Worm (Caenorhabditis elegans): Measurements from ENCODE around the gene W02B12.11.

The W02B12.11 gene

ce11 chrII:11464427-11464944 lies 9.2 kb upstream of the W02B12.11 start, which contains the start of the genes aars-1 and rga-1:
aars-1 (minus strand) TSS chrII:11464497.
rga-1 (plus strand) TSS chrII:11464894.
- TF ChIP-seq atf-7 (tag; optimal IDR thresholded peaks at IDR 0.05) (peak; percentile 41), Y95B8A.8 (GFP tag; IDR thresholded peaks at IDR 0.05) (no peak), cebp-1 (GFP tag; IDR thresholded peaks at IDR 0.05) (no peak), cebp-1 (tag; optimal IDR thresholded peaks at IDR 0.05) (peak; percentile 59), fkh-3 (tag; optimal IDR thresholded peaks at IDR 0.05) (no peak), snpc-4 (GFP tag; optimal IDR thresholded peaks at IDR 0.05) (no peak), snpc-4 (tag; optimal IDR thresholded peaks at IDR 0.05) (peak in 3 of 4 experiments; percentile 18 to 39 (median 38)), ceh-58 (GFP tag; IDR thresholded peaks at IDR 0.05) (no peak), lin-54 (GFP tag; optimal IDR thresholded peaks at IDR 0.05) (peak; percentile 2), dox-1 (GFP tag; IDR thresholded peaks at IDR 0.05) (peak; percentile 86), mcd-1 (GFP tag; IDR thresholded peaks at IDR 0.05) (0 out of 2 replicates have a peak, but pooled peaks have one; percentile 48), ztf-25 (GFP tag; IDR thresholded peaks at IDR 0.05) (no peak), attf-5 (GFP tag; optimal IDR thresholded peaks at IDR 0.05) (peak; percentile 80), K12H6.12 (tag; optimal IDR thresholded peaks at IDR 0.05) (peak; percentile 4), ztf-22 (GFP tag; optimal IDR thresholded peaks at IDR 0.05) (peak; percentile 39), nfyb-1 (GFP tag; IDR thresholded peaks at IDR 0.05) (peak; percentile 71), chd-7 (tag; optimal IDR thresholded peaks at IDR 0.05) (peak; percentile 30), ztf-18 (tag; optimal IDR thresholded peaks at IDR 0.05) (peak; percentile 74), tbx-9 (tag; optimal IDR thresholded peaks at IDR 0.05; ENCODE audit: borderline replicate concordance) (no peak), zfh-2 (GFP tag; conservative IDR thresholded peaks at IDR 0.05) (peak; percentile 86), pbrm-1 (GFP tag; IDR thresholded peaks at IDR 0.05) (0 out of 2 replicates have a peak, but pooled peaks have one; percentile 33), lin-40 (tag; optimal IDR thresholded peaks at IDR 0.05) (peak; percentile 34), rec-8 (tag; optimal IDR thresholded peaks at IDR 0.05) (no peak), B0336.3 (GFP tag; IDR thresholded peaks at IDR 0.05) (peak; percentile 52; the same call in 1 of the 2 replicates), hmg-1.2 (GFP tag; IDR thresholded peaks at IDR 0.05) (peak; percentile 66; the same call in 1 of the 2 replicates), Y53F4B.3 (GFP tag; IDR thresholded peaks at IDR 0.05) (no peak), nhr-80 (tag; optimal IDR thresholded peaks at IDR 0.05) (peak; percentile 96), ets-4 (GFP tag; optimal IDR thresholded peaks at IDR 0.05) (peak; percentile 58), hlh-26 (GFP tag; conservative IDR thresholded peaks at IDR 0.05) (no peak), lin-26 (GFP tag; IDR thresholded peaks at IDR 0.05) (0 out of 2 replicates have a peak, but pooled peaks have one; percentile 36), tbp1 (GFP tag; optimal IDR thresholded peaks at IDR 0.05) (peak; percentile 31), ZK185.1 (tag; optimal IDR thresholded peaks at IDR 0.05; ENCODE audit: poor library complexity, severe bottlenecking) (peak; percentile 45)

- TF ChIP-seq snpc-3.4 (tag; optimal IDR thresholded peaks at IDR 0.05), result no peak
These were observed 6.1 kb upstream of the W02B12.11 start, which contains the start of gene klp-17 for ce11 chrII:11467541-11467940. klp-17 (minus strand) TSS chrII:11467641.

ce11 chrII:11469574-11470108 lies 4.0 kb upstream of the W02B12.11 start, which contains the start of gene cisd-1:
cisd-1 (minus strand) TSS chrII:11469624.
- 0 out of 2 replicates have a peak, but pooled peaks have one; percentile 30 for TF ChIP-seq pbrm-1 (GFP tag; IDR thresholded peaks at IDR 0.05)
- no peak for TF ChIP-seq him-1 (tag; optimal IDR thresholded peaks at IDR 0.05)
- peak; percentile 25; the same call in 1 of the 2 replicates for TF ChIP-seq cebp-1 (GFP tag; IDR thresholded peaks at IDR 0.05)
- peak; percentile 59 for TF ChIP-seq cebp-1 (tag; optimal IDR thresholded peaks at IDR 0.05)
- TF ChIP-seq ztf-18 (tag; optimal IDR thresholded peaks at IDR 0.05), result peak; percentile 5
- TF ChIP-seq ekl-4 (GFP tag; IDR thresholded peaks at IDR 0.05), result 0 out of 2 replicates have a peak, but pooled peaks have one; percentile 32
- 0 out of 2 replicates have a peak, but pooled peaks have one; percentile 16 for TF ChIP-seq madf-6 (GFP tag; IDR thresholded peaks at IDR 0.05)
- TF ChIP-seq atf-7 (tag; optimal IDR thresholded peaks at IDR 0.05), result peak; percentile 32
- TF ChIP-seq nhr-80 (tag; optimal IDR thresholded peaks at IDR 0.05), result peak; percentile 61
- TF ChIP-seq sdz-38 (tag; optimal IDR thresholded peaks at IDR 0.05), result no peak
- no peak for TF ChIP-seq nhr-27 (tag; optimal IDR thresholded peaks at IDR 0.05)
